Worm (Caenorhabditis elegans) whole organism, young adult: Measurements from ENCODE around the gene smgl-2.

Source experiments
- ceh-58 ChIP-seq: fragments of 200-800 bp; sonication (Bioruptor generic); IDR thresholded peaks from 2 replicates; pipeline ENCODE4 v1.3.6; 2022; ENCODE audit warnings: missing genetic modification characterization, missing compliant biosample characterization
- him-1 ChIP-seq: sonication (generic microtip); optimal IDR thresholded peaks from 2 replicates; lab custom pipeline; 2016; ENCODE audit warnings: missing genotype, missing genetic modification reagents, missing genetic modification characterization, missing compliant biosample characterization
- ztf-6 ChIP-seq: fragments of 200-800 bp; sonication (Bioruptor generic); IDR thresholded peaks from 2 replicates; pipeline ENCODE4 v1.3.6; 2022; ENCODE audit warnings: missing genetic modification reagents, missing genetic modification characterization, missing compliant biosample characterization

- TF ChIP-seq ceh-58 (GFP tag; lab: Robert Waterston, UW) = no peak
- no peak for TF ChIP-seq ztf-6 (GFP tag; lab: Robert Waterston, UW)
- no peak for TF ChIP-seq him-1 (tag; lab: Kevin White, UChicago)
These were observed 15.2 kb upstream of the smgl-2 start for ce11 chrIV:3710737-3711136.
